Worm (Caenorhabditis elegans) whole organism, midembryonic: ENCODE results near the gene R05H10.1.

ENCODE experiments used
- ref-1 ChIP-seq: fragments of 200-800 bp; sonication (Bioruptor generic); conservative IDR thresholded peaks from 2 replicates; pipeline ENCODE4 v1.3.6; 2022; ENCODE audit warnings: missing genetic modification reagents, missing genetic modification characterization, missing compliant biosample characterization
- ztf-23 ChIP-seq: fragments of 200-800 bp; sonication (Bioruptor generic); IDR thresholded peaks from 2 replicates; pipeline ENCODE4 v1.3.6; 2022; ENCODE audit warnings: missing genetic modification reagents, missing genetic modification characterization, missing compliant biosample characterization

ce11 chrII:14843016-14843415, 8.6 kb upstream of the R05H10.1 start, which contains the start of gene cdh-7:
- TF ChIP-seq ref-1 (GFP tag; lab: Robert Waterston, UW) (no peak), ztf-23 (no peak)
